Fruit fly (Drosophila melanogaster) whole organism, embryonic: ENCODE results near the gene CG31122.

Experiments
- Antp ChIP-seq: fragments of 200-800 bp; sonication (Bioruptor generic); optimal IDR thresholded peaks from 3 replicates; lab custom pipeline; 2016; ENCODE audit warnings: missing biosample characterization, missing genetic modification characterization
- B-H2 ChIP-seq: fragments of 200-800 bp; sonication (Bioruptor generic); optimal IDR thresholded peaks from 2 replicates; lab custom pipeline; 2018; ENCODE audit warnings: missing biosample characterization, mild to moderate bottlenecking, missing genetic modification characterization
- CG10209 ChIP-seq: fragments of 200-800 bp; sonication (Bioruptor generic); optimal IDR thresholded peaks from 3 replicates; lab custom pipeline; 2017; ENCODE audit warnings: missing biosample characterization, mild to moderate bottlenecking, missing genetic modification characterization, missing genetic modification reagents
- CG11398 ChIP-seq: fragments of 200-800 bp; sonication (Bioruptor generic); optimal IDR thresholded peaks from 2 replicates; lab custom pipeline; 2016; ENCODE audit warnings: missing biosample characterization, missing genetic modification characterization
- CG11504 ChIP-seq: fragments of 200-800 bp; sonication (Bioruptor generic); optimal IDR thresholded peaks from 3 replicates; lab custom pipeline; 2019; ENCODE audit warnings: missing biosample characterization, mild to moderate bottlenecking, missing genetic modification characterization, moderate library complexity
- CG12236 ChIP-seq: fragments of 200-800 bp; sonication (Bioruptor generic); optimal IDR thresholded peaks from 2 replicates; lab custom pipeline; 2016; ENCODE audit warnings: missing biosample characterization, missing genetic modification characterization
- CG12391 ChIP-seq: fragments of 200-800 bp; sonication (Bioruptor generic); optimal IDR thresholded peaks from 3 replicates; lab custom pipeline; 2018; ENCODE audit warnings: missing biosample characterization, mild to moderate bottlenecking, missing genetic modification characterization, moderate library complexity
- CG12942 ChIP-seq: fragments of 200-800 bp; sonication (Bioruptor generic); optimal IDR thresholded peaks from 3 replicates; lab custom pipeline; 2016; ENCODE audit warnings: missing biosample characterization, missing genetic modification characterization
- CG13287 ChIP-seq: fragments of 200-800 bp; sonication (Bioruptor generic); IDR thresholded peaks from 2 replicates; pipeline ENCODE4 v1.3.6; 2022; ENCODE audit warnings: missing biosample characterization, missing genetic modification characterization; ENCODE audit not compliant: partially characterized antibody
- CG14710 ChIP-seq: fragments of 200-800 bp; sonication (Bioruptor generic); optimal IDR thresholded peaks from 3 replicates; lab custom pipeline; 2019; ENCODE audit warnings: missing biosample characterization, mild to moderate bottlenecking, missing genetic modification characterization, moderate library complexity
- CG15269 ChIP-seq: fragments of 200-800 bp; sonication (Bioruptor generic); optimal IDR thresholded peaks from 2 replicates; lab custom pipeline; 2018; ENCODE audit warnings: missing biosample characterization, mild to moderate bottlenecking, missing genetic modification characterization, moderate library complexity
- CG1647 ChIP-seq: fragments of 200-800 bp; sonication (Bioruptor generic); optimal IDR thresholded peaks from 3 replicates; lab custom pipeline; 2016; ENCODE audit warnings: missing biosample characterization, missing genetic modification characterization
- CG17829 ChIP-seq: fragments of 200-800 bp; optimal IDR thresholded peaks from 2 replicates; lab custom pipeline; 2019; ENCODE audit warnings: missing biosample characterization, mild to moderate bottlenecking, missing genetic modification characterization, moderate library complexity
- CG2116 ChIP-seq: fragments of 200-800 bp; sonication (Bioruptor generic); optimal IDR thresholded peaks from 3 replicates; lab custom pipeline; 2018; ENCODE audit warnings: missing biosample characterization, mild to moderate bottlenecking, missing genetic modification characterization
- CG2129 ChIP-seq: fragments of 200-800 bp; sonication (Bioruptor generic); IDR thresholded peaks from 2 replicates; pipeline ENCODE4 v1.3.6; 2022; ENCODE audit warnings: missing biosample characterization, missing genetic modification characterization; ENCODE audit not compliant: partially characterized antibody
- CG2202 ChIP-seq: fragments of 200-800 bp; sonication (Bioruptor generic); optimal IDR thresholded peaks from 2 replicates; lab custom pipeline; 2018; ENCODE audit warnings: missing biosample characterization, mild to moderate bottlenecking, missing genetic modification characterization
- CG30403 ChIP-seq: fragments of 200-800 bp; sonication (Bioruptor generic); optimal IDR thresholded peaks from 3 replicates; lab custom pipeline; 2016; ENCODE audit warnings: missing biosample characterization, missing genetic modification characterization
- CG32772 ChIP-seq: fragments of 200-800 bp; sonication (Bioruptor generic); IDR thresholded peaks from 2 replicates; pipeline ENCODE4 v1.3.6; 2022; ENCODE audit warnings: missing biosample characterization, missing genetic modification characterization
- CG6854 ChIP-seq: fragments of 200-800 bp; sonication (Bioruptor generic); optimal IDR thresholded peaks from 3 replicates; lab custom pipeline; 2017; ENCODE audit warnings: missing biosample characterization, mild to moderate bottlenecking, missing genetic modification characterization
- CG7357 ChIP-seq: fragments of 200-800 bp; sonication (Bioruptor generic); IDR thresholded peaks from 3 replicates; pipeline ENCODE4 v1.3.6; 2022; ENCODE audit warnings: missing biosample characterization, missing genetic modification characterization
- CG7839 ChIP-seq: fragments of 200-800 bp; sonication (Bioruptor generic); optimal IDR thresholded peaks from 3 replicates; lab custom pipeline; 2018; ENCODE audit warnings: missing biosample characterization, mild to moderate bottlenecking, missing genetic modification characterization, moderate library complexity
- CG7928 ChIP-seq: fragments of 200-800 bp; sonication (Bioruptor generic); optimal IDR thresholded peaks from 2 replicates; lab custom pipeline; 2017; ENCODE audit warnings: missing biosample characterization, mild to moderate bottlenecking, missing genetic modification characterization
- CG9817 ChIP-seq: fragments of 200-800 bp; sonication (Bioruptor generic); optimal IDR thresholded peaks from 2 replicates; lab custom pipeline; 2018; ENCODE audit warnings: missing biosample characterization, mild to moderate bottlenecking, missing genetic modification characterization, moderate library complexity
- CG9932 ChIP-seq: fragments of 200-800 bp; sonication (Bioruptor generic); IDR thresholded peaks from 2 replicates; pipeline ENCODE4 v1.3.6; 2022; ENCODE audit warnings: missing biosample characterization, missing genetic modification characterization
- Dp ChIP-seq: fragments of 200-800 bp; sonication (Bioruptor generic); optimal IDR thresholded peaks from 2 replicates; lab custom pipeline; 2018; ENCODE audit warnings: missing biosample characterization, mild to moderate bottlenecking, missing genetic modification characterization, moderate library complexity
- Gug ChIP-seq: fragments of 200-800 bp; sonication (Bioruptor generic); IDR thresholded peaks from 4 replicates; pipeline ENCODE4 v1.3.6; 2022; ENCODE audit warnings: missing biosample characterization, missing genetic modification characterization
- HHEX ChIP-seq: fragments of 200-800 bp; sonication (Bioruptor generic); optimal IDR thresholded peaks from 3 replicates; lab custom pipeline; 2017; ENCODE audit warnings: missing biosample characterization, mild to moderate bottlenecking, missing genetic modification characterization, missing genetic modification reagents
- MESR4 ChIP-seq: fragments of 200-800 bp; sonication (Bioruptor generic); optimal IDR thresholded peaks from 2 replicates; lab custom pipeline; 2018; ENCODE audit warnings: missing biosample characterization, mild to moderate bottlenecking, missing genetic modification characterization, moderate library complexity
- Rfx ChIP-seq: fragments of 200-800 bp; sonication (Bioruptor generic); IDR thresholded peaks from 2 replicates; pipeline ENCODE4 v1.3.6; 2022; ENCODE audit warnings: missing biosample characterization, missing genetic modification characterization
- Scr ChIP-seq: fragments of 200-800 bp; sonication (Bioruptor generic); IDR thresholded peaks from 2 replicates; pipeline ENCODE4 v1.3.6; 2022; ENCODE audit warnings: missing biosample characterization, missing genetic modification characterization; ENCODE audit not compliant: partially characterized antibody
- Sry-δ ChIP-seq: fragments of 200-800 bp; sonication (Bioruptor generic); optimal IDR thresholded peaks from 2 replicates; lab custom pipeline; 2016; ENCODE audit warnings: missing biosample characterization, missing genetic modification characterization
- cg ChIP-seq: fragments of 200-800 bp; sonication (Bioruptor generic); optimal IDR thresholded peaks from 3 replicates; lab custom pipeline; 2019; ENCODE audit warnings: missing biosample characterization, mild to moderate bottlenecking, missing genetic modification characterization, moderate library complexity
- chn ChIP-seq: fragments of 200-800 bp; sonication (Bioruptor generic); optimal IDR thresholded peaks from 2 replicates; lab custom pipeline; 2016; ENCODE audit warnings: missing biosample characterization, missing genetic modification characterization
- eve ChIP-seq, 2 experiments: fragments of >200 bp; optimal IDR thresholded peaks; 2 replicates each; lab custom pipeline; 2017; ENCODE audit warnings: missing biosample characterization in 2 of 2, missing genetic modification characterization in 2 of 2
- fd3F ChIP-seq: fragments of 200-800 bp; sonication (Bioruptor generic); optimal IDR thresholded peaks from 2 replicates; lab custom pipeline; 2018; ENCODE audit warnings: missing biosample characterization, mild to moderate bottlenecking, missing genetic modification characterization, moderate library complexity
- grau ChIP-seq: fragments of 200-800 bp; optimal IDR thresholded peaks from 3 replicates; lab custom pipeline; 2019; ENCODE audit warnings: missing biosample characterization, mild to moderate bottlenecking, missing genetic modification characterization, moderate library complexity
- gsb-n ChIP-seq: fragments of 200-800 bp; sonication (Bioruptor generic); optimal IDR thresholded peaks from 3 replicates; lab custom pipeline; 2018; ENCODE audit warnings: missing biosample characterization, mild to moderate bottlenecking, missing genetic modification characterization
- nerfin-2 ChIP-seq: fragments of 200-800 bp; sonication (Bioruptor generic); IDR thresholded peaks from 2 replicates; pipeline ENCODE4 v1.3.6; 2022; ENCODE audit warnings: missing biosample characterization, missing genetic modification characterization; ENCODE audit not compliant: partially characterized antibody
- org-1 ChIP-seq: fragments of 200-800 bp; sonication (Bioruptor generic); optimal IDR thresholded peaks from 2 replicates; lab custom pipeline; 2017; ENCODE audit warnings: missing biosample characterization, missing genetic modification characterization
- otp ChIP-seq: fragments of 200-800 bp; sonication (Bioruptor generic); IDR thresholded peaks from 3 replicates; pipeline ENCODE4, ENCODE4 v1.3.6; 2022; ENCODE audit warnings: missing biosample characterization, missing genetic modification characterization
- ranshi ChIP-seq: fragments of 200-800 bp; sonication (Bioruptor generic); IDR thresholded peaks from 2 replicates; pipeline ENCODE4 v1.3.6; 2022; ENCODE audit warnings: missing biosample characterization, missing genetic modification characterization
- sens-2 ChIP-seq: fragments of 200-800 bp; sonication (Bioruptor generic); IDR thresholded peaks from 2 replicates; pipeline ENCODE4 v1.3.6; 2022; ENCODE audit warnings: missing biosample characterization, missing genetic modification characterization
- sima ChIP-seq: fragments of 200-800 bp; sonication (Bioruptor generic); optimal IDR thresholded peaks from 2 replicates; lab custom pipeline; 2016; ENCODE audit warnings: missing biosample characterization, missing genetic modification characterization
- stc ChIP-seq: fragments of 200-800 bp; sonication (Bioruptor generic); IDR thresholded peaks from 2 replicates; pipeline ENCODE4 v1.3.6; 2022; ENCODE audit warnings: missing biosample characterization, missing genetic modification characterization
- sug ChIP-seq: fragments of 200-800 bp; optimal IDR thresholded peaks from 2 replicates; lab custom pipeline; 2019; ENCODE audit warnings: missing biosample characterization, mild to moderate bottlenecking, missing genetic modification characterization, moderate library complexity
- tup ChIP-seq: fragments of 200-800 bp; sonication (Bioruptor generic); optimal IDR thresholded peaks from 2 replicates; lab custom pipeline; 2016; ENCODE audit warnings: missing biosample characterization, mild to moderate bottlenecking, missing genetic modification characterization, moderate library complexity
- unpg ChIP-seq: fragments of 200-800 bp; sonication (Bioruptor generic); optimal IDR thresholded peaks from 3 replicates; lab custom pipeline; 2018; ENCODE audit warnings: missing biosample characterization, mild to moderate bottlenecking, missing genetic modification characterization, moderate library complexity
- zen2 ChIP-seq: fragments of 200-800 bp; sonication (Bioruptor generic); IDR thresholded peaks from 3 replicates; pipeline ENCODE4 v1.3.6; 2022; ENCODE audit warnings: missing biosample characterization, missing genetic modification characterization; ENCODE audit not compliant: partially characterized antibody

Gene CG31122

dm6 chr3R:18398954-18399697, 13.5 kb downstream of the CG31122 start, which contains the start of gene Vha100-2 (continued):
- no peak for TF ChIP-seq Antp
- TF ChIP-seq ranshi (GFP tag; lab: Robert Waterston, UW), result no peak; the same call in 1 of the 2 replicates
- TF ChIP-seq CG11398 (GFP tag; lab: Kevin White, UChicago), result no peak
- TF ChIP-seq otp, result 0 out of 3 replicates have a peak, but pooled peaks have one; percentile 22
- peak; percentile 54 for TF ChIP-seq CG14710 (tag; lab: Kevin White, UChicago)
- no peak; the same call in 2 of the 3 replicates for TF ChIP-seq CG7357
- TF ChIP-seq CG32772, result 0 out of 2 replicates have a peak, but pooled peaks have one; percentile 14
- TF ChIP-seq Gug, result peak; percentile 33; the same call in 1 of the 4 replicates
- TF ChIP-seq CG7928 (GFP tag; lab: Kevin White, UChicago), result no peak
- peak; percentile 27 for TF ChIP-seq grau (tag; lab: Kevin White, UChicago)
- TF ChIP-seq sens-2 (GFP tag; lab: Robert Waterston, UW), result 0 out of 2 replicates have a peak, but pooled peaks have one; percentile 14
- TF ChIP-seq CG10209, result no peak
- TF ChIP-seq CG2129 (GFP tag; lab: Robert Waterston, UW), result no peak
- no peak for TF ChIP-seq gsb-n (tag; lab: Kevin White, UChicago)
- peak; percentile 1 for TF ChIP-seq CG7839 (tag; lab: Kevin White, UChicago)
- TF ChIP-seq chn (GFP tag; lab: Kevin White, UChicago), result peak; percentile 24
- TF ChIP-seq sima (GFP tag; lab: Kevin White, UChicago), result no peak
- TF ChIP-seq tup, result no peak
- TF ChIP-seq eve (GFP tag; optimal IDR thresholded peaks at IDR 0.05; lab: Kevin White, UChicago), result no peak
- TF ChIP-seq unpg (GFP tag; lab: Kevin White, UChicago), result no peak
- peak; percentile 38 for TF ChIP-seq CG12391 (tag; lab: Kevin White, UChicago)
- peak; percentile 7; the same call in 1 of the 2 replicates for TF ChIP-seq CG13287 (GFP tag; lab: Robert Waterston, UW)
- TF ChIP-seq CG12236 (GFP tag; lab: Kevin White, UChicago), result no peak
- TF ChIP-seq CG2202, result no peak
- TF ChIP-seq sug (tag; lab: Kevin White, UChicago), result peak; percentile 18
- TF ChIP-seq stc, result no peak
- TF ChIP-seq CG2116 (GFP tag; lab: Kevin White, UChicago), result peak; percentile 20
- peak; percentile 3 for TF ChIP-seq CG6854
- no peak for TF ChIP-seq cg (GFP tag; lab: Kevin White, UChicago)
- TF ChIP-seq fd3F (GFP tag; lab: Kevin White, UChicago), result no peak
- TF ChIP-seq B-H2, result peak; percentile 55
- peak; percentile 63 for TF ChIP-seq Dp (GFP tag; lab: Kevin White, UChicago)
- TF ChIP-seq CG15269 (tag; lab: Kevin White, UChicago), result peak; percentile 51
- no peak for TF ChIP-seq CG17829 (tag; lab: Kevin White, UChicago)
- peak; percentile 60 for TF ChIP-seq CG9932
- TF ChIP-seq nerfin-2 (GFP tag; lab: Robert Waterston, UW), result no peak
- no peak for TF ChIP-seq HHEX
- no peak for TF ChIP-seq CG1647 (GFP tag; lab: Kevin White, UChicago)
- TF ChIP-seq CG30403 (GFP tag; lab: Kevin White, UChicago), result peak; percentile 56
- no peak for TF ChIP-seq CG12942 (GFP tag; lab: Kevin White, UChicago)
- TF ChIP-seq MESR4 (GFP tag; lab: Kevin White, UChicago), result peak; percentile 21
- peak; percentile 10 for TF ChIP-seq Sry-δ (GFP tag; lab: Kevin White, UChicago)
- no peak for TF ChIP-seq org-1 (GFP tag; lab: Kevin White, UChicago)
- no peak for TF ChIP-seq CG9817
- peak; percentile 40 for TF ChIP-seq CG11504 (tag; lab: Kevin White, UChicago)
- TF ChIP-seq Rfx, result peak; percentile 64
- TF ChIP-seq zen2 (GFP tag; lab: Robert Waterston, UW), result no peak
- peak; percentile 20; the same call in 1 of the 2 replicates for TF ChIP-seq Scr (GFP tag; lab: Robert Waterston, UW)
